Worm (Caenorhabditis elegans): ENCODE measurements around the gene utx-1.

- TF ChIP-seq him-1 (tag; optimal IDR thresholded peaks at IDR 0.05) (no peak), W03F9.2 (tag; optimal IDR thresholded peaks at IDR 0.05) (no peak), dao-5 (tag; optimal IDR thresholded peaks at IDR 0.05) (no peak)
These were observed 20.2 kb upstream of the utx-1 start, which contains the start of gene nspc-3 for ce11 chrX:8536791-8537190.
